Worm (Caenorhabditis elegans): ENCODE results near the gene his-7.

ce11 chrV:8548989-8549388 lies 15.8 kb downstream of the his-7 start, which contains the start of gene stdh-4:
- TF ChIP-seq blmp-1 (tag; optimal IDR thresholded peaks at IDR 0.05) = no peak
- no peak for TF ChIP-seq nhr-28 (tag; optimal IDR thresholded peaks at IDR 0.05)
